Worm (Caenorhabditis elegans) whole organism, L3 larva: ENCODE results near the gene R04F11.3.

Source experiments
- ama-1 ChIP-seq: fragments of 150-350 bp; optimal IDR thresholded peaks from 2 replicates; lab custom pipeline; 2018
- ceh-9 ChIP-seq: sonication (generic microtip); optimal IDR thresholded peaks from 2 replicates; lab custom pipeline; 2018; ENCODE audit warnings: missing biosample characterization, missing genetic modification characterization
- egl-27 ChIP-seq: sonication (generic microtip); optimal IDR thresholded peaks from 4 replicates; lab custom pipeline; 2017; ENCODE audit warnings: missing biosample characterization, missing genetic modification reagents, missing genetic modification characterization
- elt-3 ChIP-seq, 3 experiments: fragments of 150-350 bp in 1 of 3; sonication (generic microtip) in 2 of 3; optimal IDR thresholded peaks; 2 replicates in 2 of 3; 4 replicates in 1 of 3; lab custom pipeline; 2014 to 2017; ENCODE audit warnings: missing biosample characterization in 3 of 3, missing genetic modification characterization in 3 of 3
- jun-1 ChIP-seq: fragments of 150-350 bp; optimal IDR thresholded peaks from 2 replicates; lab custom pipeline; 2014; ENCODE audit warnings: missing biosample characterization, missing genetic modification reagents, missing genetic modification characterization
- lin-15B ChIP-seq: fragments of 150-350 bp; optimal IDR thresholded peaks from 2 replicates; lab custom pipeline; 2014; ENCODE audit warnings: missing biosample characterization, missing genetic modification characterization
- lin-39 ChIP-seq: fragments of 150-350 bp; optimal IDR thresholded peaks from 2 replicates; lab custom pipeline; 2018; ENCODE audit warnings: missing biosample characterization, missing genetic modification reagents, missing genetic modification characterization
- nhr-11 ChIP-seq: fragments of 150-350 bp; optimal IDR thresholded peaks from 2 replicates; lab custom pipeline; 2014; ENCODE audit warnings: missing biosample characterization, missing genetic modification characterization
- nhr-77 ChIP-seq: fragments of 150-350 bp; optimal IDR thresholded peaks from 2 replicates; lab custom pipeline; 2014; ENCODE audit warnings: missing biosample characterization, missing genetic modification characterization
- pqm-1 ChIP-seq: fragments of 150-350 bp; optimal IDR thresholded peaks from 2 replicates; lab custom pipeline; 2017; ENCODE audit warnings: missing biosample characterization, missing genetic modification characterization, inconsistent platforms
- sea-2 ChIP-seq: fragments of 150-350 bp; sonication (generic microtip); optimal IDR thresholded peaks from 4 replicates; lab custom pipeline; 2014; ENCODE audit warnings: missing biosample characterization, missing genetic modification reagents, missing genetic modification characterization

DNA sequence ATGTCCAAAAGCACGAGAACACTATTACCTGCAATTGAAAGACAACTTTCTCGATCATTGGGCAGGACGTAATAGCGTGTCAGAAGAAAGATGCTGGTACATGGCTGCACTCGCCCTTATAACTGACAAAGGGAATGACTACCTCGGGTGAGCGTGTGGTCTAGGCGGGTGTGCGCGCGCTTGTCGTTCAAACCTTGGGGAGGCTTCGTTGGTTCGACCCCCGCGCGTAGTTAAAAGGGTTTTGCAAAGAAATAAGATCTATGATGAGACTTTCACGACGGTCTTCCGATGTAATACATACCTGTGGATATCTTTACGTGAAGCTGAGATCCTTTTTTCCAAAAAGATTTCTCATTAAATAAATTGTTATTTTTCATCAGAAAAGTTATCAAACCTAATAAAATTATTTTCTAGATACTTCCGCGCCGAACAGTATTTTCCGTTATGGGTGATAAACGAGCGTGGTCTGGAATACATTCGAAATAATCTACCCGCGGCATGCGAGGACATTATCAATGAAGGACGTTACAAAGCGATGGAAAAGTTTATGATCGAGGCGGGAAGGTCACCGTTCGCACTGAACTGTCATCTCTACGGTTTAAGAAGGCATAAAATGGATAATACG is 13.4 kb downstream of the R04F11.3 start:
- TF ChIP-seq pqm-1 (tag; lab: Kevin White, UChicago) (peak; percentile 19), lin-15B (tag; lab: Kevin White, UChicago) (peak; percentile 35), sea-2 (GFP tag; lab: Kevin White, UChicago) (peak; percentile 5), egl-27 (tag; lab: Kevin White, UChicago) (peak; percentile 1), nhr-77 (tag; lab: Kevin White, UChicago) (peak; percentile 75), nhr-11 (tag; lab: Kevin White, UChicago) (peak; percentile 26), lin-39 (peak; percentile 89), ama-1 (lab: Kevin White, UChicago) (peak; percentile 88), ceh-9 (no peak), elt-3 (tag; optimal IDR thresholded peaks at IDR 0.05; lab: Kevin White, UChicago) (peak in 2 of 3 experiments; percentile 28 to 77), jun-1 (tag; lab: Kevin White, UChicago) (peak; percentile 66)
